Worm (Caenorhabditis elegans) whole organism, late embryonic: Measurements from ENCODE around the gene Y11D7A.7.

ENCODE experiments used
- K02D7.2 ChIP-seq: sonication (generic microtip); optimal IDR thresholded peaks from 2 replicates; lab custom pipeline; 2017; ENCODE audit warnings: mild to moderate bottlenecking, missing genetic modification characterization, missing compliant biosample characterization
- K09A11.1 ChIP-seq: sonication (generic microtip); optimal IDR thresholded peaks from 2 replicates; lab custom pipeline; 2017; ENCODE audit warnings: antibody characterized with exemption, mild to moderate bottlenecking, missing genetic modification characterization, missing compliant biosample characterization; ENCODE audit not compliant: insufficient read depth
- ama-1 ChIP-seq: fragments of 150-350 bp; optimal IDR thresholded peaks from 2 replicates; lab custom pipeline; 2014
- ceh-34 ChIP-seq: sonication (generic microtip); optimal IDR thresholded peaks from 2 replicates; lab custom pipeline; 2016; ENCODE audit warnings: mild to moderate bottlenecking, missing genetic modification characterization, missing compliant biosample characterization
- ceh-48 ChIP-seq: sonication (generic microtip); optimal IDR thresholded peaks from 2 replicates; lab custom pipeline; 2016; ENCODE audit warnings: missing genetic modification characterization, inconsistent platforms, missing compliant biosample characterization
- fkh-10 ChIP-seq: fragments of 150-350 bp; optimal IDR thresholded peaks from 2 replicates; lab custom pipeline; 2014; ENCODE audit warnings: missing biosample characterization, missing genetic modification reagents, missing genetic modification characterization
- gmeb-2 ChIP-seq: sonication (generic microtip); optimal IDR thresholded peaks from 2 replicates; lab custom pipeline; 2016; ENCODE audit warnings: missing genetic modification characterization, inconsistent platforms, missing compliant biosample characterization
- hlh-13 ChIP-seq: fragments of 200-800 bp; sonication (Bioruptor generic); optimal IDR thresholded peaks from 2 replicates; lab custom pipeline; 2018; ENCODE audit warnings: mild to moderate bottlenecking, missing genetic modification characterization, missing compliant biosample characterization
- hlh-8 ChIP-seq: sonication (generic microtip); optimal IDR thresholded peaks from 2 replicates; lab custom pipeline; 2016; ENCODE audit warnings: missing genotype, missing genetic modification characterization, missing compliant biosample characterization
- lin-11 ChIP-seq: fragments of 200-800 bp; sonication (Bioruptor generic); optimal IDR thresholded peaks from 2 replicates; lab custom pipeline; 2018; ENCODE audit warnings: mild to moderate bottlenecking, missing genetic modification characterization, missing compliant biosample characterization
- nhr-11 ChIP-seq: fragments of 150-350 bp; optimal IDR thresholded peaks from 2 replicates; lab custom pipeline; 2014; ENCODE audit warnings: missing biosample characterization, missing genetic modification characterization
- odd-2 ChIP-seq: sonication (generic microtip); optimal IDR thresholded peaks from 2 replicates; lab custom pipeline; 2017; ENCODE audit warnings: antibody characterized with exemption, mild to moderate bottlenecking, missing genetic modification characterization, missing compliant biosample characterization
- rnt-1 ChIP-seq: sonication (generic microtip); optimal IDR thresholded peaks from 2 replicates; lab custom pipeline; 2016; ENCODE audit warnings: missing genetic modification characterization, missing compliant biosample characterization

- TF ChIP-seq K02D7.2 (tag; lab: Kevin White, UChicago) = no peak
- TF ChIP-seq gmeb-2 = no peak
- no peak for TF ChIP-seq hlh-13
- no peak for TF ChIP-seq hlh-8 (tag; lab: Kevin White, UChicago)
- no peak for TF ChIP-seq K09A11.1 (tag; lab: Kevin White, UChicago)
- no peak for TF ChIP-seq nhr-11 (tag; lab: Kevin White, UChicago)
- TF ChIP-seq rnt-1 (tag; lab: Kevin White, UChicago) = no peak
- TF ChIP-seq ama-1 = no peak
- TF ChIP-seq lin-11 (tag; lab: Kevin White, UChicago) = no peak
- TF ChIP-seq fkh-10 (GFP tag; lab: Kevin White, UChicago) = no peak
- TF ChIP-seq ceh-48 (tag; lab: Kevin White, UChicago) = no peak
- TF ChIP-seq ceh-34 (tag; lab: Kevin White, UChicago) = no peak
- TF ChIP-seq odd-2 (tag; lab: Kevin White, UChicago) = no peak
These were observed 47.0 kb downstream of the Y11D7A.7 start, which contains the start of gene F49C12.1 for ce11 chrIV:9296285-9296684.
